Fruit fly (Drosophila melanogaster) whole organism, embryonic: Measurements from ENCODE around the gene CG12948.
A peak's percentile ranks its signal among the peaks of the same experiment; 100 is the strongest.

Source experiments
- ATbp ChIP-seq: fragments of 200-800 bp; sonication (Bioruptor generic); optimal IDR thresholded peaks from 2 replicates; lab custom pipeline; 2017; ENCODE audit warnings: missing biosample characterization, mild to moderate bottlenecking, missing genetic modification characterization, missing genetic modification reagents
- Adf1 ChIP-seq: fragments of 200-800 bp; sonication (Bioruptor generic); IDR thresholded peaks from 2 replicates; pipeline ENCODE4 v1.3.6; 2022; ENCODE audit warnings: missing biosample characterization, missing genetic modification characterization
- Bgb ChIP-seq: fragments of 200-800 bp; sonication (Bioruptor generic); IDR thresholded peaks from 2 replicates; pipeline ENCODE4 v1.3.6; 2022; ENCODE audit warnings: missing biosample characterization, missing genetic modification characterization; ENCODE audit not compliant: partially characterized antibody
- CG10462 ChIP-seq: fragments of 200-800 bp; sonication (Bioruptor generic); optimal IDR thresholded peaks from 2 replicates; lab custom pipeline; 2016; ENCODE audit warnings: missing biosample characterization, missing genetic modification characterization
- CG12155 ChIP-seq: fragments of 200-800 bp; sonication (Bioruptor generic); optimal IDR thresholded peaks from 3 replicates; lab custom pipeline; 2016; ENCODE audit warnings: missing biosample characterization, missing genetic modification characterization
- CG12219 ChIP-seq: fragments of 200-800 bp; sonication (Bioruptor generic); optimal IDR thresholded peaks from 3 replicates; lab custom pipeline; 2018; ENCODE audit warnings: missing biosample characterization, mild to moderate bottlenecking, missing genetic modification characterization
- CG12659 ChIP-seq: fragments of 200-800 bp; sonication (Bioruptor generic); optimal IDR thresholded peaks from 3 replicates; lab custom pipeline; 2017; ENCODE audit warnings: mild to moderate bottlenecking, missing biosample characterization, missing genetic modification reagents, missing genetic modification characterization
- CG12769 ChIP-seq: fragments of 200-800 bp; sonication (Bioruptor generic); optimal IDR thresholded peaks from 2 replicates; lab custom pipeline; 2019; ENCODE audit warnings: missing biosample characterization, mild to moderate bottlenecking, missing genetic modification characterization, moderate library complexity
- CG13624 ChIP-seq: fragments of 200-800 bp; sonication (Bioruptor generic); optimal IDR thresholded peaks from 2 replicates; lab custom pipeline; 2016; ENCODE audit warnings: missing biosample characterization, missing genetic modification characterization
- CG14014 ChIP-seq: fragments of 200-800 bp; sonication (Bioruptor generic); IDR thresholded peaks from 2 replicates; pipeline ENCODE4 v1.3.6; 2022; ENCODE audit warnings: missing biosample characterization, missing genetic modification characterization
- CG17385 ChIP-seq: fragments of 200-800 bp; sonication (Bioruptor generic); optimal IDR thresholded peaks from 3 replicates; lab custom pipeline; 2018; ENCODE audit warnings: missing biosample characterization, mild to moderate bottlenecking, missing genetic modification characterization
- CG2116 ChIP-seq: fragments of 200-800 bp; sonication (Bioruptor generic); optimal IDR thresholded peaks from 3 replicates; lab custom pipeline; 2018; ENCODE audit warnings: missing biosample characterization, mild to moderate bottlenecking, missing genetic modification characterization
- CG2875 ChIP-seq: fragments of 200-800 bp; sonication (Bioruptor generic); optimal IDR thresholded peaks from 2 replicates; lab custom pipeline; 2017; ENCODE audit warnings: missing biosample characterization, mild to moderate bottlenecking, missing genetic modification characterization, missing genetic modification reagents
- CG30020 ChIP-seq: fragments of 200-800 bp; optimal IDR thresholded peaks from 2 replicates; lab custom pipeline; 2019; ENCODE audit warnings: missing biosample characterization, mild to moderate bottlenecking, missing genetic modification characterization, moderate library complexity
- CG32532 ChIP-seq: fragments of 200-800 bp; sonication (Bioruptor generic); IDR thresholded peaks from 2 replicates; pipeline ENCODE4 v1.3.6; 2022; ENCODE audit warnings: missing biosample characterization, missing genetic modification characterization
- CG3847 ChIP-seq: fragments of 200-800 bp; sonication (Bioruptor generic); IDR thresholded peaks from 2 replicates; pipeline ENCODE4 v1.3.6; 2022; ENCODE audit warnings: missing biosample characterization, missing genetic modification characterization
- CG6272 ChIP-seq: fragments of 200-800 bp; sonication (Bioruptor generic); IDR thresholded peaks from 2 replicates; pipeline ENCODE4 v1.3.6; 2022; ENCODE audit warnings: missing biosample characterization, missing genetic modification characterization
- CG9727 ChIP-seq: fragments of 200-800 bp; sonication (Bioruptor generic); optimal IDR thresholded peaks from 3 replicates; lab custom pipeline; 2017; ENCODE audit warnings: missing biosample characterization, mild to moderate bottlenecking, missing genetic modification characterization
- CHES-1-like ChIP-seq: fragments of 200-800 bp; sonication (Bioruptor generic); optimal IDR thresholded peaks from 2 replicates; lab custom pipeline; 2016; ENCODE audit warnings: missing biosample characterization, missing genetic modification characterization
- Camta ChIP-seq: fragments of 200-800 bp; sonication (Bioruptor generic); optimal IDR thresholded peaks from 2 replicates; lab custom pipeline; 2016; ENCODE audit warnings: missing biosample characterization, missing genetic modification characterization
- Chrac-16 ChIP-seq: fragments of 200-800 bp; sonication (Bioruptor generic); optimal IDR thresholded peaks from 3 replicates; lab custom pipeline; 2016; ENCODE audit warnings: missing biosample characterization, missing genetic modification characterization
- Dll ChIP-seq: fragments of 200-800 bp; sonication (Bioruptor generic); IDR thresholded peaks from 4 replicates; pipeline ENCODE4 v1.3.6; 2022; ENCODE audit warnings: missing biosample characterization, missing genetic modification characterization; ENCODE audit not compliant: partially characterized antibody
- Dref ChIP-seq: fragments of 200-800 bp; sonication (Bioruptor generic); IDR thresholded peaks from 2 replicates; pipeline ENCODE4 v1.3.6; 2022; ENCODE audit warnings: missing biosample characterization, missing genetic modification characterization
- Ets65A ChIP-seq: fragments of 200-800 bp; sonication (Bioruptor generic); peaks from one replicate; lab custom pipeline; 2016; ENCODE audit warnings: missing biosample characterization, missing genetic modification characterization
- Gug ChIP-seq: fragments of 200-800 bp; sonication (Bioruptor generic); IDR thresholded peaks from 4 replicates; pipeline ENCODE4 v1.3.6; 2022; ENCODE audit warnings: missing biosample characterization, missing genetic modification characterization
- HLH4C ChIP-seq: fragments of 200-800 bp; sonication (Bioruptor generic); IDR thresholded peaks from 3 replicates; pipeline ENCODE4 v1.3.6; 2022; ENCODE audit warnings: missing biosample characterization, missing genetic modification characterization; ENCODE audit not compliant: partially characterized antibody
- Max ChIP-seq: fragments of 200-800 bp; sonication (Bioruptor generic); optimal IDR thresholded peaks from 2 replicates; lab custom pipeline; 2016; ENCODE audit warnings: missing biosample characterization, mild to moderate bottlenecking, missing genetic modification characterization
- NFAT ChIP-seq: fragments of 200-800 bp; sonication (Bioruptor generic); IDR thresholded peaks from 2 replicates; pipeline ENCODE4 v1.3.6; 2022; ENCODE audit warnings: missing biosample characterization, missing genetic modification characterization
- Spps ChIP-seq: fragments of 200-800 bp; sonication (Bioruptor generic); optimal IDR thresholded peaks from 2 replicates; lab custom pipeline; 2018; ENCODE audit warnings: missing biosample characterization, mild to moderate bottlenecking, missing genetic modification characterization
- Xbp1 ChIP-seq: fragments of 200-800 bp; sonication (Bioruptor generic); optimal IDR thresholded peaks from 3 replicates; lab custom pipeline; 2016; ENCODE audit warnings: missing biosample characterization, mild to moderate bottlenecking, missing genetic modification characterization
- chif ChIP-seq, 2 experiments: fragments of 200-800 bp; sonication (Bioruptor generic); optimal IDR thresholded peaks; 3 replicates each; lab custom pipeline; 2016; ENCODE audit warnings: missing biosample characterization in 2 of 2, missing genetic modification characterization in 2 of 2
- chinmo ChIP-seq: fragments of 200-800 bp; sonication (Bioruptor generic); IDR thresholded peaks from 4 replicates; pipeline ENCODE4 v1.3.6; 2022; ENCODE audit warnings: missing biosample characterization, missing genetic modification characterization; ENCODE audit not compliant: partially characterized antibody
- chn ChIP-seq: fragments of 200-800 bp; sonication (Bioruptor generic); optimal IDR thresholded peaks from 2 replicates; lab custom pipeline; 2016; ENCODE audit warnings: missing biosample characterization, missing genetic modification characterization
- dpn ChIP-seq, 2 experiments: fragments of 200-800 bp; sonication (Bioruptor generic); optimal IDR thresholded peaks; 3 replicates each; lab custom pipeline; 2016; ENCODE audit warnings: missing biosample characterization in 2 of 2, missing genetic modification characterization in 2 of 2
- en ChIP-seq: fragments of 200-800 bp; sonication (Bioruptor generic); optimal IDR thresholded peaks from 2 replicates; lab custom pipeline; 2016; ENCODE audit warnings: missing biosample characterization, missing genetic modification characterization
- gcm ChIP-seq: fragments of 200-800 bp; sonication (Bioruptor generic); optimal IDR thresholded peaks from 2 replicates; lab custom pipeline; 2019; ENCODE audit warnings: missing biosample characterization, mild to moderate bottlenecking, missing genetic modification characterization, moderate library complexity
- gro ChIP-seq: fragments of 200-800 bp; sonication (Bioruptor generic); optimal IDR thresholded peaks from 2 replicates; lab custom pipeline; 2016; ENCODE audit warnings: missing biosample characterization, missing genetic modification characterization
- h ChIP-seq: fragments of >200 bp; optimal IDR thresholded peaks from 2 replicates; lab custom pipeline; 2017
- hkb ChIP-seq, 2 experiments: fragments of 200-800 bp in 1 of 2; fragments of >200 bp in 1 of 2; sonication (Bioruptor generic) in 1 of 2; IDR thresholded peaks in 1 of 2; optimal IDR thresholded peaks in 1 of 2; 2 replicates each; pipeline versions ENCODE4 v1.3.6 to Lab custom; 2017 to 2022; ENCODE audit warnings: missing biosample characterization in 1 of 2, missing genetic modification characterization in 1 of 2
- klu ChIP-seq: fragments of 200-800 bp; sonication (Bioruptor generic); IDR thresholded peaks from 2 replicates; pipeline ENCODE4 v1.3.6; 2022; ENCODE audit warnings: missing biosample characterization, missing genetic modification characterization
- kni ChIP-seq: fragments of 200-800 bp; sonication (Bioruptor generic); optimal IDR thresholded peaks from 3 replicates; lab custom pipeline; 2017; ENCODE audit warnings: mild to moderate bottlenecking, missing biosample characterization, missing genetic modification reagents, missing genetic modification characterization
- odd ChIP-seq: fragments of 200-800 bp; sonication (Bioruptor generic); optimal IDR thresholded peaks from 2 replicates; lab custom pipeline; 2017; ENCODE audit warnings: missing biosample characterization, mild to moderate bottlenecking, missing genetic modification characterization
- pum ChIP-seq: fragments of 200-800 bp; sonication (Bioruptor generic); optimal IDR thresholded peaks from 2 replicates; lab custom pipeline; 2016; ENCODE audit warnings: missing biosample characterization, missing genetic modification characterization
- sob ChIP-seq: fragments of 200-800 bp; sonication (Bioruptor generic); IDR thresholded peaks from 2 replicates; pipeline ENCODE4 v1.3.6; 2022; ENCODE audit warnings: missing biosample characterization, missing genetic modification characterization
- tio ChIP-seq: fragments of 200-800 bp; sonication (Bioruptor generic); optimal IDR thresholded peaks from 2 replicates; lab custom pipeline; 2017; ENCODE audit warnings: missing biosample characterization, missing genetic modification characterization, inconsistent platforms
- tna ChIP-seq: fragments of 200-800 bp; sonication (Bioruptor generic); IDR thresholded peaks from 2 replicates; pipeline ENCODE4 v1.3.6; 2022; ENCODE audit warnings: missing biosample characterization, missing genetic modification characterization; ENCODE audit not compliant: partially characterized antibody
- ttk ChIP-seq: fragments of 200-800 bp; sonication (Bioruptor generic); IDR thresholded peaks from 2 replicates; pipeline ENCODE4 v2.1.2; 2022; ENCODE audit warnings: missing biosample characterization, missing genetic modification characterization
- twi ChIP-seq: fragments of 200-800 bp; optimal IDR thresholded peaks from 2 replicates; lab custom pipeline; 2019; ENCODE audit warnings: missing biosample characterization, mild to moderate bottlenecking, missing genetic modification characterization, moderate library complexity
- vnd ChIP-seq: fragments of 200-800 bp; sonication (Bioruptor generic); IDR thresholded peaks from 3 replicates; pipeline ENCODE4 v1.3.6; 2022; ENCODE audit warnings: missing biosample characterization, missing genetic modification characterization; ENCODE audit not compliant: partially characterized antibody

The CG12948 gene

dm6 chr3R:9747272-9747874, at the start of gene CG12948 (continued):
- peak; percentile 11 for TF ChIP-seq CHES-1-like (GFP tag; lab: Kevin White, UChicago)
- peak; percentile 60 for TF ChIP-seq sob
- TF ChIP-seq klu (GFP tag; lab: Robert Waterston, UW), result peak; percentile 56; the same call in 1 of the 2 replicates
- TF ChIP-seq Spps (tag; lab: Kevin White, UChicago), result peak; percentile 4
- TF ChIP-seq NFAT, result peak; percentile 64
- TF ChIP-seq twi (tag; lab: Kevin White, UChicago), result peak; percentile 16
- peak; percentile 39 for TF ChIP-seq CG12155 (GFP tag; lab: Kevin White, UChicago)
- TF ChIP-seq ttk (GFP tag; lab: Robert Waterston, UW), result no peak
- peak; percentile 90 for TF ChIP-seq chinmo (GFP tag; lab: Robert Waterston, UW)
- TF ChIP-seq CG17385 (GFP tag; lab: Kevin White, UChicago), result peak; percentile 56
- TF ChIP-seq tio (GFP tag; lab: Kevin White, UChicago), result no peak
- TF ChIP-seq chn, result peak; percentile 21
- TF ChIP-seq CG12659 (GFP tag; lab: Kevin White, UChicago), result peak; percentile 44
- peak; percentile 78 for TF ChIP-seq Bgb
- no peak for TF ChIP-seq odd (GFP tag; lab: Kevin White, UChicago)
- peak; percentile 40 for TF ChIP-seq CG30020 (tag; lab: Kevin White, UChicago)
- no peak for TF ChIP-seq CG10462 (GFP tag; lab: Kevin White, UChicago)
- TF ChIP-seq Dll (GFP tag; lab: Robert Waterston, UW), result peak; percentile 99
- TF ChIP-seq vnd (GFP tag; lab: Robert Waterston, UW), result peak; percentile 86
- TF ChIP-seq tna, result peak; percentile 71
- TF ChIP-seq en (GFP tag; lab: Kevin White, UChicago), result no peak
- TF ChIP-seq CG6272, result peak; percentile 46; the same call in 1 of the 2 replicates
- peak; percentile 57 for TF ChIP-seq CG2116 (GFP tag; lab: Kevin White, UChicago)
- peak; percentile 36 for TF ChIP-seq Chrac-16 (GFP tag; lab: Kevin White, UChicago)
- peak; percentile 61 for TF ChIP-seq CG9727
- peak; percentile 54 for TF ChIP-seq kni
- TF ChIP-seq Camta, result peak; percentile 48
- peak; percentile 46 to 52 for TF ChIP-seq dpn (GFP tag; optimal IDR thresholded peaks at IDR 0.05; lab: Kevin White, UChicago)
- no peak for TF ChIP-seq hkb (optimal IDR thresholded peaks at IDR 0.05; lab: Kevin White, UChicago)
- no peak for TF ChIP-seq hkb (GFP tag; IDR thresholded peaks at IDR 0.05; lab: Robert Waterston, UW)
- TF ChIP-seq Gug, result peak; percentile 6; the same call in 1 of the 4 replicates
- peak; percentile 56 for TF ChIP-seq CG12769 (tag; lab: Kevin White, UChicago)
- TF ChIP-seq CG12219 (GFP tag; lab: Kevin White, UChicago), result peak; percentile 4
- TF ChIP-seq Ets65A (GFP tag; lab: Kevin White, UChicago), result peak; percentile 73
- TF ChIP-seq CG14014 (GFP tag; lab: Robert Waterston, UW), result peak; percentile 53
- TF ChIP-seq CG3847 (GFP tag; lab: Robert Waterston, UW), result peak; percentile 54
- peak; percentile 26; the same call in 1 of the 2 replicates for TF ChIP-seq Adf1 (GFP tag; lab: Robert Waterston, UW)
- TF ChIP-seq chif (GFP tag; optimal IDR thresholded peaks at IDR 0.05; lab: Kevin White, UChicago), result peak in 1 of 2 experiments; percentile 63
- TF ChIP-seq h (lab: Kevin White, UChicago), result no peak
- peak; percentile 55 for TF ChIP-seq gro
- TF ChIP-seq pum (GFP tag; lab: Kevin White, UChicago), result peak; percentile 16
- peak; percentile 56 for TF ChIP-seq Dref (GFP tag; lab: Robert Waterston, UW)
- peak; percentile 33; the same call in 1 of the 2 replicates for TF ChIP-seq CG32532 (GFP tag; lab: Robert Waterston, UW)
- TF ChIP-seq Xbp1, result peak; percentile 55
- peak; percentile 79 for TF ChIP-seq HLH4C
- peak; percentile 52 for TF ChIP-seq Max (GFP tag; lab: Kevin White, UChicago)
- TF ChIP-seq gcm (GFP tag; lab: Kevin White, UChicago), result no peak
- no peak for TF ChIP-seq ATbp (GFP tag; lab: Kevin White, UChicago)
- peak; percentile 66 for TF ChIP-seq CG13624 (GFP tag; lab: Kevin White, UChicago)
- TF ChIP-seq CG2875, result peak; percentile 11
